Worm (Caenorhabditis elegans): ENCODE data around the gene Y57A10A.31.

DNA sequence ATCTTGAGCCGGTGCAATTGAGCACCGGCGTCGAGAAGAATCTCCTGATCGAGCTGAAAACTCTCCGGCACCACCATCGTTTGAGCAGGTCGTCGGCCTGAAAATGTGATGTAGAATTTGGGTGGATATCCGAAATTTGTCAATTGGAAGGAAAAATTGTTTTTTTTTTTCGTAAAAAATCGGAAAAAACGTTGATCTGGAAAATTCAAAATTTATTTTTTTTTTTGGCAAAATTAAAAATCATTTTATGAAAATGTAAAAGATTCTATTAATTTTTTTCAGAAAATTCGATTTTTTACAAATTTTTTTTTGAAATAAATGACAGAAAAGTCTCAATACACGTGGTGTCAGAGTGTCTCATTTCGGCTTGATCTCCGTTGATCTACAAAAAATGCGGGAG lies 23.0 kb upstream of the Y57A10A.31 start, which contains the start of gene tric-1B.1:
- no peak for TF ChIP-seq ceh-88 (GFP tag; IDR thresholded peaks at IDR 0.05)
- no peak for TF ChIP-seq egl-13 (tag; optimal IDR thresholded peaks at IDR 0.05)
- TF ChIP-seq nhr-237 (tag; optimal IDR thresholded peaks at IDR 0.05) = no peak
- no peak for TF ChIP-seq lsy-2 (tag; optimal IDR thresholded peaks at IDR 0.05)
